Fruit fly (Drosophila melanogaster): Measurements from ENCODE around the gene CG8661.
A peak's percentile ranks its signal among the peaks of the same experiment; 100 is the strongest.

Gene CG8661

dm6 chrX:17294169-17294833, 10.0 kb upstream of the CG8661 start (continued):
- peak; percentile 37 for TF ChIP-seq fd64A (GFP tag; optimal IDR thresholded peaks at IDR 0.05)
- TF ChIP-seq Ada2b (GFP tag; IDR thresholded peaks at IDR 0.05): no peak
- no peak for TF ChIP-seq CG6765 (GFP tag; optimal IDR thresholded peaks at IDR 0.05)
- TF ChIP-seq mirr (GFP tag; optimal IDR thresholded peaks at IDR 0.05): peak; percentile 93
- peak; percentile 11 for TF ChIP-seq grn (GFP tag; optimal IDR thresholded peaks at IDR 0.05)
- no peak for TF ChIP-seq Trl (optimal IDR thresholded peaks at IDR 0.05)
- peak; percentile 24 for TF ChIP-seq Trl (GFP tag; optimal IDR thresholded peaks at IDR 0.05)
- TF ChIP-seq CG17912 (GFP tag; optimal IDR thresholded peaks at IDR 0.05): peak; percentile 28
- peak; percentile 28 for TF ChIP-seq exex (tag; optimal IDR thresholded peaks at IDR 0.05)
- no peak for TF ChIP-seq CG9215 (GFP tag; IDR thresholded peaks at IDR 0.05)
- peak; percentile 63 for TF ChIP-seq sug (tag; optimal IDR thresholded peaks at IDR 0.05)
- TF ChIP-seq lab (GFP tag; optimal IDR thresholded peaks at IDR 0.05): peak; percentile 70
- peak; percentile 61 for TF ChIP-seq Xrp1 (GFP tag; IDR thresholded peaks at IDR 0.05)
- peak; percentile 23 for TF ChIP-seq CG34376 (GFP tag; optimal IDR thresholded peaks at IDR 0.05)
- 0 out of 2 replicates have a peak, but pooled peaks have one; percentile 35 for TF ChIP-seq chm (GFP tag; IDR thresholded peaks at IDR 0.05)
- TF ChIP-seq CG7987 (GFP tag; optimal IDR thresholded peaks at IDR 0.05): peak; percentile 56
- TF ChIP-seq CG7556 (GFP tag; optimal IDR thresholded peaks at IDR 0.05): peak; percentile 30
- no peak for TF ChIP-seq YL-1 (GFP tag; optimal IDR thresholded peaks at IDR 0.05)
- TF ChIP-seq CG13296 (GFP tag; optimal IDR thresholded peaks at IDR 0.05): peak; percentile 34
- TF ChIP-seq nom (GFP tag; optimal IDR thresholded peaks at IDR 0.05): no peak
- peak; percentile 0 for TF ChIP-seq CG2875 (GFP tag; optimal IDR thresholded peaks at IDR 0.05)
- peak; percentile 12 for TF ChIP-seq Hey (tag; optimal IDR thresholded peaks at IDR 0.05)
- no peak for TF ChIP-seq CG9437 (GFP tag; optimal IDR thresholded peaks at IDR 0.05)
- peak; percentile 8 for TF ChIP-seq CG15269 (tag; optimal IDR thresholded peaks at IDR 0.05)
- TF ChIP-seq fd102C (GFP tag; optimal IDR thresholded peaks at IDR 0.05): no peak
- TF ChIP-seq abd-A (tag; optimal IDR thresholded peaks at IDR 0.05): peak; percentile 5
- TF ChIP-seq mld (GFP tag; IDR thresholded peaks at IDR 0.05; ENCODE audit: partially characterized antibody): 0 out of 3 replicates have a peak, but pooled peaks have one; percentile 42
- TF ChIP-seq dmrt99B (tag; optimal IDR thresholded peaks at IDR 0.05): no peak
- peak; percentile 20 for TF ChIP-seq Hmr (GFP tag; optimal IDR thresholded peaks at IDR 0.05)
- TF ChIP-seq Pdp1 (GFP tag; optimal IDR thresholded peaks at IDR 0.05): peak in 1 of 2 experiments; percentile 85
- no peak for TF ChIP-seq tup (GFP tag; optimal IDR thresholded peaks at IDR 0.05)
- peak; percentile 21 for TF ChIP-seq Vsx1 (GFP tag; optimal IDR thresholded peaks at IDR 0.05)
- no peak for TF ChIP-seq Bgb (GFP tag; IDR thresholded peaks at IDR 0.05; ENCODE audit: partially characterized antibody)
- TF ChIP-seq CG4707 (GFP tag; optimal IDR thresholded peaks at IDR 0.05): peak; percentile 27
- no peak for TF ChIP-seq tgo (GFP tag; IDR thresholded peaks at IDR 0.05)
- peak; percentile 45 for TF ChIP-seq CG14441 (GFP tag; IDR thresholded peaks at IDR 0.05)
- TF ChIP-seq ftz-f1 (GFP tag; optimal IDR thresholded peaks at IDR 0.05): peak; percentile 36
- TF ChIP-seq Asciz (GFP tag; optimal IDR thresholded peaks at IDR 0.05): peak; percentile 1
- TF ChIP-seq CG6272 (GFP tag; IDR thresholded peaks at IDR 0.05): no peak
- TF ChIP-seq GATAe (GFP tag; conservative IDR thresholded peaks at IDR 0.05): no peak
- peak; percentile 10 for TF ChIP-seq bigmax (GFP tag; optimal IDR thresholded peaks at IDR 0.05)
- TF ChIP-seq CG15514 (GFP tag; optimal IDR thresholded peaks at IDR 0.05): peak; percentile 41
- TF ChIP-seq Dll (GFP tag; IDR thresholded peaks at IDR 0.05; ENCODE audit: partially characterized antibody): no peak
- no peak for TF ChIP-seq Scr (GFP tag; IDR thresholded peaks at IDR 0.05; ENCODE audit: partially characterized antibody)
- TF ChIP-seq CG11456 (GFP tag; IDR thresholded peaks at IDR 0.05): no peak
- TF ChIP-seq sd (tag; optimal IDR thresholded peaks at IDR 0.05): peak; percentile 62
- TF ChIP-seq CG12236 (GFP tag; optimal IDR thresholded peaks at IDR 0.05): no peak
- TF ChIP-seq CG12071 (GFP tag; optimal IDR thresholded peaks at IDR 0.05): peak; percentile 72
